Fruit fly (Drosophila melanogaster): ENCODE data around the gene Fkbp39.

Fkbp39 gene

DNA sequence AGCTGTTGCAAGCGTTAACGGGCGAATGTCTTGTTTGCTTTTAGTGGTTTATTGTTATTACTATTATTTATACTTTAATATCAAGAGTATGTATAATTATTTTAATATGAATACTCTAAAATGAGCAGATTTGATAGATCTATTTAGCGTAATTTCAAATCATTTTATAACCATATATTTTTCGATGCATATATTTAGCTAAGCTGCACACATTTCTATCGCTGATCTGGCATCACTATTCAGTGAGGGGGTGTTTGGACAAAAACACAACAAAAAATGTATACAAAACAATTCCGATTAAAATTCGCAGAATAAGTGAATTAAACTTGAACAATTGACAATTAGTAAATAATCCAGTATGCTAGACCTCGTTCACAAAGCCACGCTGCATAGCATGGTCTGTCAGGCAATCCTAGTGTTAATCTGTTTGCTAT is 18.1 kb upstream of the Fkbp39 start, which contains the start of the genes Trs33 and Tmtc4 (continued):
- TF ChIP-seq CG6254 (GFP tag; optimal IDR thresholded peaks at IDR 0.05) = no peak
- peak; percentile 22 for TF ChIP-seq az2 (GFP tag; optimal IDR thresholded peaks at IDR 0.05)
- TF ChIP-seq CG1529 (GFP tag; optimal IDR thresholded peaks at IDR 0.05) = no peak
- no peak for TF ChIP-seq Optix (GFP tag; IDR thresholded peaks at IDR 0.05)
- no peak for TF ChIP-seq kah (GFP tag; optimal IDR thresholded peaks at IDR 0.05)
- TF ChIP-seq dysf (GFP tag; IDR thresholded peaks at IDR 0.05) = no peak
- no peak for TF ChIP-seq NC2β (GFP tag; optimal IDR thresholded peaks at IDR 0.05)
- TF ChIP-seq dmrt11E (tag; optimal IDR thresholded peaks at IDR 0.05) = peak; percentile 28
- no peak for TF ChIP-seq CG4282 (GFP tag; optimal IDR thresholded peaks at IDR 0.05)
- 0 out of 2 replicates have a peak, but pooled peaks have one; percentile 33 for TF ChIP-seq Ptx1 (GFP tag; IDR thresholded peaks at IDR 0.05)
- TF ChIP-seq otp (GFP tag; IDR thresholded peaks at IDR 0.05) = no peak
- no peak for TF ChIP-seq CG8290 (GFP tag; optimal IDR thresholded peaks at IDR 0.05)
- TF ChIP-seq CG8290 (tag; optimal IDR thresholded peaks at IDR 0.05) = no peak
- TF ChIP-seq sob (GFP tag; IDR thresholded peaks at IDR 0.05) = no peak
- TF ChIP-seq jing (GFP tag; optimal IDR thresholded peaks at IDR 0.05) = no peak
- TF ChIP-seq Xbp1 (GFP tag; optimal IDR thresholded peaks at IDR 0.05) = peak; percentile 27
- TF ChIP-seq CG43689 (GFP tag; IDR thresholded peaks at IDR 0.05) = no peak
- TF ChIP-seq YL-1 (GFP tag; optimal IDR thresholded peaks at IDR 0.05) = peak; percentile 11
- no peak for TF ChIP-seq Awh (GFP tag; IDR thresholded peaks at IDR 0.05)
- no peak for TF ChIP-seq Neu2 (GFP tag; optimal IDR thresholded peaks at IDR 0.05; ENCODE audit: borderline replicate concordance)
- TF ChIP-seq CG2129 (GFP tag; IDR thresholded peaks at IDR 0.05; ENCODE audit: partially characterized antibody) = no peak

DNA sequence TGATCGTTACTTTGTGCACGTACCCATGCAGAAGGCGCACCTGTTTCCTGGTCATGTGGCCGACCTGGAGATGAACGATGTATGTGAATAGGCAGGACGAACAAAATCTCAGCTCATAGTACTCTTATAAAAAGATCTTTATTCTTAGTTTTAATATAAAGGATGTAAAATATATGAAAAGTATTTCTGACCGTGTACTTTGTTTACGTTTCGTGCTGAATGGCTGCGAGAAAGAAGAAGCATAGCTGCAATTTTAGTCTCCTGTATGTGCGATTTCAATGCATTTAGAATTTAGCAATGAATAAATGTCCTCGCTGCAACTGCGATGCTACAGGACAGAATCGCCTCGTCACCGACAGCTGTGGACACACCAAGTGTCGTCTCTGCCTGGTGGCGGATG is 14.9 kb upstream of the Fkbp39 start, which contains the start of the genes CG42726 and CG42727:
CG42726 (plus strand) TSS at position 227 of the 400 bp plus-strand sequence.
CG42727 (plus strand) TSS at position 227 of the 400 bp plus-strand sequence.
- TF ChIP-seq tgo (GFP tag; IDR thresholded peaks at IDR 0.05) (peak; percentile 14; the same call in 1 of the 3 replicates), CG8765 (GFP tag; IDR thresholded peaks at IDR 0.05) (no peak), Dad (GFP tag; optimal IDR thresholded peaks at IDR 0.05) (no peak), CG13424 (tag; optimal IDR thresholded peaks at IDR 0.05) (peak; percentile 42), CG16813 (GFP tag; IDR thresholded peaks at IDR 0.05; ENCODE audit: partially characterized antibody) (no peak), slbo (GFP tag; IDR thresholded peaks at IDR 0.05) (peak; percentile 58; the same call in 1 of the 2 replicates), wdn (GFP tag; IDR thresholded peaks at IDR 0.05) (no peak), Antp (GFP tag; optimal IDR thresholded peaks at IDR 0.05) (no peak), peb (GFP tag; IDR thresholded peaks at IDR 0.05) (no peak), CG14710 (tag; optimal IDR thresholded peaks at IDR 0.05) (peak; percentile 26), z (GFP tag; IDR thresholded peaks at IDR 0.05) (no peak), Hr78 (GFP tag; optimal IDR thresholded peaks at IDR 0.05) (no peak), scrt (GFP tag; optimal IDR thresholded peaks at IDR 0.05) (no peak), CG9437 (GFP tag; optimal IDR thresholded peaks at IDR 0.05) (no peak), Fer1 (GFP tag; optimal IDR thresholded peaks at IDR 0.05) (peak; percentile 50), bbx (GFP tag; IDR thresholded peaks at IDR 0.05; ENCODE audit: partially characterized antibody) (no peak), CG43689 (GFP tag; IDR thresholded peaks at IDR 0.05) (no peak), ems (GFP tag; optimal IDR thresholded peaks at IDR 0.05) (peak; percentile 52), vnd (GFP tag; IDR thresholded peaks at IDR 0.05; ENCODE audit: partially characterized antibody) (no peak), CG3726 (GFP tag; IDR thresholded peaks at IDR 0.05) (no peak), CG17802 (tag; optimal IDR thresholded peaks at IDR 0.05) (no peak), CG30403 (GFP tag; optimal IDR thresholded peaks at IDR 0.05) (peak; percentile 45), tap (tag; optimal IDR thresholded peaks at IDR 0.05) (no peak), CG4360 (GFP tag; IDR thresholded peaks at IDR 0.05) (no peak), kni (GFP tag; optimal IDR thresholded peaks at IDR 0.05) (peak; percentile 36), CG1529 (GFP tag; optimal IDR thresholded peaks at IDR 0.05) (no peak), Taf1 (GFP tag; IDR thresholded peaks at IDR 0.05) (no peak), NfI (GFP tag; optimal IDR thresholded peaks at IDR 0.05) (peak; percentile 36), CG18764 (GFP tag; optimal IDR thresholded peaks at IDR 0.05) (no peak), Gug (GFP tag; IDR thresholded peaks at IDR 0.05) (no peak), CG14441 (GFP tag; IDR thresholded peaks at IDR 0.05) (0 out of 2 replicates have a peak, but pooled peaks have one; percentile 26), Nf-YA (GFP tag; IDR thresholded peaks at IDR 0.05) (no peak), CG2120 (GFP tag; optimal IDR thresholded peaks at IDR 0.05) (peak; percentile 62)

Measured in whole organism, embryonic.